Worm (Caenorhabditis elegans): ENCODE data around the gene Y55D9A.2.

DNA sequence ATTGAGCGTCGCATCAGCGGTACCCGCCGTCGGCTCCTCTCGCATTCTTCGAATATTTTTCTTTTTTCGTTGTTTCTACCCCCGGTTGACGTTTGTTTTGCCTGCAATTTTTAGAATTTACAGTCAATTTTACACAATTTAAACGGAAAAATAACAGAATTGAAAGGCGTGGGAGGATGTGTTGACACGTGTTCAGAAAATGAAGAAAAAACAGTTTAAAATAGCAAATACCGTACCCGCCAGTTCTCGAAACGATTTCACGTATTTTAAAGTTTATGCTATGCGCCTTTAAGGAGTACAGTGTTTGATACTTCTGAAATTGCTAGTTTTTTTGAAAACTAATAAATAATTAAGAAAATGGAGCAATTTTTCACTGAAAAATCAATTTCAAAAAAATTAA is 25.7 kb upstream of the Y55D9A.2 start, which contains the start of gene ark-1:
- no peak for TF ChIP-seq pha-4 (tag; optimal IDR thresholded peaks at IDR 0.05)
- no peak for TF ChIP-seq Y79H2A.3 (GFP tag; conservative IDR thresholded peaks at IDR 0.05)
- no peak for TF ChIP-seq ceh-40 (GFP tag; IDR thresholded peaks at IDR 0.05)
- no peak for TF ChIP-seq lin-35 (GFP tag; optimal IDR thresholded peaks at IDR 0.05)
- no peak for TF ChIP-seq egrh-3 (GFP tag; IDR thresholded peaks at IDR 0.05)
- TF ChIP-seq snpc-3.4 (tag; optimal IDR thresholded peaks at IDR 0.05) = no peak
- no peak for TF ChIP-seq hlh-26 (GFP tag; conservative IDR thresholded peaks at IDR 0.05)
- TF ChIP-seq unc-130 (GFP tag; optimal IDR thresholded peaks at IDR 0.05) = no peak
